Fruit fly (Drosophila melanogaster): ENCODE data around the gene Aven.

Gene Aven

dm6 chrX:12658999-12659560 lies 29.6 kb upstream of the Aven start, which contains the start of gene Tis11 (continued):
- TF ChIP-seq Xrp1 (GFP tag; IDR thresholded peaks at IDR 0.05): no peak
- no peak for TF ChIP-seq CG15479 (GFP tag; optimal IDR thresholded peaks at IDR 0.05)
- TF ChIP-seq bbx (GFP tag; IDR thresholded peaks at IDR 0.05; ENCODE audit: partially characterized antibody): peak; percentile 53; the same call in 1 of the 2 replicates
- TF ChIP-seq tx (GFP tag; optimal IDR thresholded peaks at IDR 0.05): no peak
- TF ChIP-seq Ptx1 (GFP tag; IDR thresholded peaks at IDR 0.05): no peak
- TF ChIP-seq BEAF-32 (GFP tag; optimal IDR thresholded peaks at IDR 0.05): peak; percentile 65
- TF ChIP-seq MBD-R2 (GFP tag; IDR thresholded peaks at IDR 0.05): no peak
- TF ChIP-seq D19A (tag; optimal IDR thresholded peaks at IDR 0.05): no peak
- TF ChIP-seq CG8478 (optimal IDR thresholded peaks at IDR 0.05): no peak
- no peak for TF ChIP-seq Dfd (GFP tag; optimal IDR thresholded peaks at IDR 0.05)
- no peak for TF ChIP-seq C15 (GFP tag; IDR thresholded peaks at IDR 0.05)
- no peak for TF ChIP-seq nerfin-2 (GFP tag; IDR thresholded peaks at IDR 0.05; ENCODE audit: partially characterized antibody)
- peak; percentile 20 for TF ChIP-seq CG17186 (GFP tag; optimal IDR thresholded peaks at IDR 0.05)
- no peak for TF ChIP-seq onecut (GFP tag; IDR thresholded peaks at IDR 0.05)
- TF ChIP-seq lola (GFP tag; optimal IDR thresholded peaks at IDR 0.05): no peak
- TF ChIP-seq phol (tag; optimal IDR thresholded peaks at IDR 0.05): peak; percentile 39
- TF ChIP-seq ro (GFP tag; IDR thresholded peaks at IDR 0.05): no peak
- no peak for TF ChIP-seq CG17361 (GFP tag; IDR thresholded peaks at IDR 0.05)
- no peak for TF ChIP-seq mld (GFP tag; IDR thresholded peaks at IDR 0.05; ENCODE audit: partially characterized antibody)
- TF ChIP-seq Hr78 (GFP tag; optimal IDR thresholded peaks at IDR 0.05): no peak
- no peak for TF ChIP-seq CG1529 (GFP tag; optimal IDR thresholded peaks at IDR 0.05)
- no peak for TF ChIP-seq ara (GFP tag; IDR thresholded peaks at IDR 0.05)
- no peak for TF ChIP-seq chn (GFP tag; optimal IDR thresholded peaks at IDR 0.05)
- no peak for TF ChIP-seq CG6254 (GFP tag; optimal IDR thresholded peaks at IDR 0.05)
- TF ChIP-seq Taf1 (GFP tag; IDR thresholded peaks at IDR 0.05): no peak
- TF ChIP-seq Opbp (GFP tag; IDR thresholded peaks at IDR 0.05; ENCODE audit: partially characterized antibody): no peak
- peak; percentile 65 for TF ChIP-seq Myb (GFP tag; optimal IDR thresholded peaks at IDR 0.05)
- TF ChIP-seq H15 (GFP tag; IDR thresholded peaks at IDR 0.05): no peak
- TF ChIP-seq Mad (GFP tag; optimal IDR thresholded peaks at IDR 0.05): peak; percentile 14
- TF ChIP-seq HLH3B (GFP tag; IDR thresholded peaks at IDR 0.05): no peak
- TF ChIP-seq CG9215 (GFP tag; IDR thresholded peaks at IDR 0.05): no peak
- no peak for TF ChIP-seq CG17802 (tag; optimal IDR thresholded peaks at IDR 0.05)
- TF ChIP-seq CG6854 (GFP tag; optimal IDR thresholded peaks at IDR 0.05): no peak
- peak; percentile 31 for TF ChIP-seq grn (GFP tag; optimal IDR thresholded peaks at IDR 0.05)
- no peak for TF ChIP-seq E2f1 (GFP tag; IDR thresholded peaks at IDR 0.05)
- no peak for TF ChIP-seq CG10462 (GFP tag; optimal IDR thresholded peaks at IDR 0.05)
- TF ChIP-seq HLH54F (GFP tag; optimal IDR thresholded peaks at IDR 0.05): peak; percentile 4
- peak; percentile 3 for TF ChIP-seq CG12391 (tag; optimal IDR thresholded peaks at IDR 0.05)
- peak; percentile 18 for TF ChIP-seq CG12071 (GFP tag; optimal IDR thresholded peaks at IDR 0.05)
- no peak for TF ChIP-seq Awh (GFP tag; IDR thresholded peaks at IDR 0.05)
- TF ChIP-seq CG30403 (GFP tag; optimal IDR thresholded peaks at IDR 0.05): no peak
- TF ChIP-seq CG15011 (GFP tag; optimal IDR thresholded peaks at IDR 0.05): no peak
- 0 out of 3 replicates have a peak, but pooled peaks have one; percentile 30 for TF ChIP-seq row (GFP tag; IDR thresholded peaks at IDR 0.05)
- no peak for TF ChIP-seq fru (optimal IDR thresholded peaks at IDR 0.05)
- no peak for TF ChIP-seq CG12219 (GFP tag; optimal IDR thresholded peaks at IDR 0.05)
- TF ChIP-seq CG31441 (GFP tag; IDR thresholded peaks at IDR 0.05): no peak
- no peak for TF ChIP-seq sim (GFP tag; IDR thresholded peaks at IDR 0.05)
- no peak for TF ChIP-seq CG4820 (GFP tag; optimal IDR thresholded peaks at IDR 0.05)
- no peak for TF ChIP-seq CG14667 (GFP tag; IDR thresholded peaks at IDR 0.05)
- no peak for TF ChIP-seq Doc2 (GFP tag; IDR thresholded peaks at IDR 0.05)
- no peak for TF ChIP-seq al (GFP tag; IDR thresholded peaks at IDR 0.05)
- no peak for TF ChIP-seq GATAe (GFP tag; conservative IDR thresholded peaks at IDR 0.05)
